Worm (Caenorhabditis elegans): ENCODE results near the gene K01G12.3.

DNA sequence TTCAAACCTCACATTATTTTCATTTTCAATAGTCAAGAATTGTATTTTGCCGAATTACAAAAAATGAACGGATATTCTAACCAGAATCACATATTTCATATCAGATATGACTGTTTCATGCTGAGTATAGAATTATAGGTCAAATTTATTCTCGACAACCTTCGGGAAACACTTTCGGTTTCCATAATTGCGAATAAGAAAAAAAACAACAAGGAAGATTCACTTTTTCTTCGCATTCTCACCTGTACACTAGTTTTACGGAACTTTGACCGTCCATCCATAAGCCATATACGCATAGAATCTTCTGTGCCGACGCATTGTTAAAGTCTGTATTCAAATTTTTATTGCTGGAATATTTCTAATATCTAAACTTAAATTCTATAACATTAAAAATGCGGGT lies 47.7 kb upstream of the K01G12.3 start, which contains the start of gene oac-37:
- TF ChIP-seq ces-1 (GFP tag; optimal IDR thresholded peaks at IDR 0.05) (no peak), aly-2 (tag; optimal IDR thresholded peaks at IDR 0.05) (no peak), zfp-3 (GFP tag; conservative IDR thresholded peaks at IDR 0.05) (no peak), dmd-8 (GFP tag; IDR thresholded peaks at IDR 0.05) (no peak), madf-9 (GFP tag; conservative IDR thresholded peaks at IDR 0.05) (no peak), nhr-25 (tag; optimal IDR thresholded peaks at IDR 0.05; ENCODE audit: borderline replicate concordance, insufficient read depth) (no peak), pqm-1 (tag; optimal IDR thresholded peaks at IDR 0.05) (no peak), ceh-20 (GFP tag; IDR thresholded peaks at IDR 0.05) (no peak), nhr-77 (tag; optimal IDR thresholded peaks at IDR 0.05) (no peak), nhr-10 (tag; optimal IDR thresholded peaks at IDR 0.05) (no peak), lin-39 (tag; optimal IDR thresholded peaks at IDR 0.05) (no peak), ZK546.5 (tag; optimal IDR thresholded peaks at IDR 0.05) (no peak), ceh-44 (GFP tag; IDR thresholded peaks at IDR 0.05) (no peak)
